Fruit fly (Drosophila melanogaster) whole organism, adult: ENCODE measurements around the gene CG1910.

Experiments
- CG11617 ChIP-seq: fragments of 200-800 bp; sonication (Bioruptor generic); optimal IDR thresholded peaks from 2 replicates; lab custom pipeline; 2017; ENCODE audit warnings: mild to moderate bottlenecking, missing biosample characterization, missing genetic modification reagents, missing genetic modification characterization
- CG12768 ChIP-seq: fragments of 200-800 bp; sonication (Bioruptor generic); optimal IDR thresholded peaks from 2 replicates; lab custom pipeline; 2017; ENCODE audit warnings: missing biosample characterization, missing genetic modification characterization, mild to moderate bottlenecking, moderate library complexity, missing genetic modification reagents
- CG14711 ChIP-seq: fragments of 200-800 bp; sonication (Bioruptor generic); optimal IDR thresholded peaks from 2 replicates; lab custom pipeline; 2018; ENCODE audit warnings: missing biosample characterization, mild to moderate bottlenecking, missing genetic modification characterization, moderate library complexity
- CG1620 ChIP-seq: fragments of 200-800 bp; sonication (Bioruptor generic); optimal IDR thresholded peaks from 2 replicates; lab custom pipeline; 2016; ENCODE audit warnings: missing biosample characterization, missing genetic modification characterization
- CG33017 ChIP-seq: fragments of 200-800 bp; sonication (Bioruptor generic); optimal IDR thresholded peaks from 2 replicates; lab custom pipeline; 2018; ENCODE audit warnings: missing biosample characterization, mild to moderate bottlenecking, missing genetic modification characterization, moderate library complexity
- CG5204 ChIP-seq: fragments of 200-800 bp; sonication (Bioruptor generic); optimal IDR thresholded peaks from 2 replicates; lab custom pipeline; 2016; ENCODE audit warnings: missing biosample characterization, missing genetic modification characterization
- CG7045 ChIP-seq: fragments of 200-800 bp; sonication (Bioruptor generic); optimal IDR thresholded peaks from 2 replicates; lab custom pipeline; 2017; ENCODE audit warnings: missing biosample characterization, mild to moderate bottlenecking, missing genetic modification characterization
- CG7101 ChIP-seq: fragments of 200-800 bp; sonication (Bioruptor generic); optimal IDR thresholded peaks from 2 replicates; lab custom pipeline; 2018; ENCODE audit warnings: missing biosample characterization, mild to moderate bottlenecking, missing genetic modification characterization, moderate library complexity
- Clk ChIP-seq: fragments of 200-800 bp; sonication (Bioruptor generic); optimal IDR thresholded peaks from 2 replicates; lab custom pipeline; 2017; ENCODE audit warnings: missing biosample characterization, missing genetic modification characterization
- Crg-1 ChIP-seq: fragments of 200-800 bp; sonication (Bioruptor generic); optimal IDR thresholded peaks from 2 replicates; lab custom pipeline; 2016; ENCODE audit warnings: missing biosample characterization, missing genetic modification characterization
- Hr96 ChIP-seq: fragments of 200-800 bp; sonication (Bioruptor generic); optimal IDR thresholded peaks from 2 replicates; lab custom pipeline; 2016; ENCODE audit warnings: missing biosample characterization, missing genetic modification characterization
- Mnt ChIP-seq: fragments of 200-800 bp; sonication (Bioruptor generic); optimal IDR thresholded peaks from 2 replicates; lab custom pipeline; 2016; ENCODE audit warnings: missing biosample characterization, mild to moderate bottlenecking, missing genetic modification characterization
- bab1 ChIP-seq: fragments of 200-800 bp; sonication (Bioruptor generic); optimal IDR thresholded peaks from 3 replicates; lab custom pipeline; 2019; ENCODE audit warnings: missing biosample characterization, mild to moderate bottlenecking, missing genetic modification characterization, moderate library complexity
- cic ChIP-seq: fragments of 200-800 bp; sonication (Bioruptor generic); optimal IDR thresholded peaks from 2 replicates; lab custom pipeline; 2017; ENCODE audit warnings: missing biosample characterization, mild to moderate bottlenecking, missing genetic modification characterization, moderate library complexity
- cnc ChIP-seq, 2 experiments: fragments of >200 bp; optimal IDR thresholded peaks; 2 replicates each; lab custom pipeline; 2017
- kay ChIP-seq: fragments of 200-800 bp; sonication (Bioruptor generic); peaks from one replicate; lab custom pipeline; 2016; ENCODE audit warnings: missing biosample characterization, missing genetic modification characterization, borderline replicate concordance
- ovo ChIP-seq: fragments of 200-800 bp; sonication (Bioruptor generic); optimal IDR thresholded peaks from 2 replicates; lab custom pipeline; 2016; ENCODE audit warnings: missing biosample characterization, missing genetic modification characterization
- pad ChIP-seq: fragments of 200-800 bp; sonication (Bioruptor generic); optimal IDR thresholded peaks from 3 replicates; lab custom pipeline; 2017; ENCODE audit warnings: missing biosample characterization, missing genetic modification characterization, mild to moderate bottlenecking, moderate library complexity, missing genetic modification reagents
- tj ChIP-seq: fragments of 200-800 bp; sonication (Bioruptor generic); optimal IDR thresholded peaks from 3 replicates; lab custom pipeline; 2017; ENCODE audit warnings: missing biosample characterization, mild to moderate bottlenecking, missing genetic modification characterization, moderate library complexity
- toe ChIP-seq: fragments of 200-800 bp; sonication (Bioruptor generic); optimal IDR thresholded peaks from 2 replicates; lab custom pipeline; 2016; ENCODE audit warnings: missing biosample characterization, missing genetic modification characterization

CG1910 gene

DNA sequence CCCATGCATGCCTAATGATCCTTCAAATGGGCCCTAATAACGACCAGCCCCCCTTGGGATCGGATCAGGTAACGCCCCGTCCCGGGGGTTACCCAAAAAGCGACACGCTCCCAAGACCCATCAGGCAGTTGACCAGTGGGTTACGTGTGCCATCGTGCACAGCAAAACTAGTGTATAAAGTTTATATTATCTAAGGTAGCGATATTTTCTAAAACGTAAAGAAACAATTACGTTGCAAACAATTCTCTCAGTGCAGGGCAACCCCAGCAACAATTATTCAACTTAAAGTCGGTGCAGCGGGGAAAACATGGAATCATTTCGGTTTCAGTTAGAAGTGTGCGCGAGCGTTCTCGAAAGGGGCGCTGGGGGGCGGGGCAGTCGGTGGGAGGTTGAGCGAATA lies 34.9 kb upstream of the CG1910 start:
- no peak for TF ChIP-seq CG1620
- no peak for TF ChIP-seq ovo (GFP tag; lab: Kevin White, UChicago)
- TF ChIP-seq CG11617 (GFP tag; lab: Kevin White, UChicago) = no peak
- TF ChIP-seq CG12768 = peak; percentile 2
- peak; percentile 41 for TF ChIP-seq CG5204
- TF ChIP-seq CG7101 (tag; lab: Kevin White, UChicago) = no peak
- TF ChIP-seq toe = no peak
- no peak for TF ChIP-seq cnc (optimal IDR thresholded peaks at IDR 0.05; lab: Kevin White, UChicago)

DNA sequence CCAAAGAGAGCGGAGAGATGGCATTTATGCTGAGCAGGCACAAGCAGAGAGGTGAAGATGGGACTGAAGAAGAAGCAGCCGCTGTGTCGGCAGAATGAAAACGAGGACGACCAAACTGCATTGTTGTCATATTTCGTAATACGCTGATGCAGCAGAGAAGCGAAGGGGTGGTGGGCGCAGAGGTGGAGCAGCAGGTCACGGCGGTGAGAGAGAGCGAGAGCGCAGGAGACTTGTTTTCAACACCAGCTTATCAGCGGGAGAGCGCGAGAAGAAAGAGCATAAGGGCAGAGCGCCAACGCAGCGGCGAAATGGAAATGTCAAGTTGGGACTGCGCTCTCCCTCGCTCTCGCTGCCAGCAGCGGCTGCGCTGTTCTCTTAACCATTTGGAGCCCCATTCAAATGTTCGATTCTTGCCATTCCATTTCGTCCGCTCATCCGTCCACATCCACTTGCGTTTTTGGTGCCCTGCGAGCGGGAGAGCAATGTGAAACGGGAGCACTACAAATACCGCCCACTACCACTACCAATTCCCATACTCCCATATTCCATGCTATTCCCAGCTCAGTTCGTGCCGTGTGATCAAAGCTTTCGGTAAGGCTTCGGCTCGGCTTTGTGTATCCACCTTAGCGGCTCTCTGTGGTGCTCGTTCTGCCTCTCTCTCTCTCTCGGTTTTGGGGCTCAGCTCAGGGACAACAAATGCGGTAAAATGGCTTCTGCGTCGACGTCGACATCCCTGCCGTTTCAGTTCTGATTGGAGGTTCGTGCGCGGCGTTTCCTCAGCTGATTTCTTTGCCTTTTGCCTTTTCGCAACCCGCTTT lies 33.9 kb upstream of the CG1910 start, which contains the start of gene ttk:
TSS of gene ttk (plus strand) at position 562 of the 818 bp plus-strand sequence.
- TF ChIP-seq Crg-1 (GFP tag; lab: Kevin White, UChicago) (no peak), Hr96 (GFP tag; lab: Kevin White, UChicago) (peak; percentile 22), toe (no peak), Clk (GFP tag; lab: Kevin White, UChicago) (no peak), pad (GFP tag; lab: Kevin White, UChicago) (peak; percentile 46), tj (peak; percentile 100), CG11617 (GFP tag; lab: Kevin White, UChicago) (peak; percentile 46), CG12768 (peak; percentile 53), bab1 (peak; percentile 8)

- TF ChIP-seq tj (no peak), CG14711 (peak; percentile 63), CG5204 (no peak), cic (peak; percentile 8), pad (GFP tag; lab: Kevin White, UChicago) (peak; percentile 86), ovo (GFP tag; lab: Kevin White, UChicago) (peak; percentile 71), CG7045 (GFP tag; lab: Kevin White, UChicago) (no peak), CG12768 (no peak), Mnt (no peak), Hr96 (GFP tag; lab: Kevin White, UChicago) (no peak), CG11617 (GFP tag; lab: Kevin White, UChicago) (no peak), cnc (optimal IDR thresholded peaks at IDR 0.05; lab: Kevin White, UChicago) (no peak), CG7101 (tag; lab: Kevin White, UChicago) (no peak), CG33017 (tag; lab: Kevin White, UChicago) (no peak), Clk (GFP tag; lab: Kevin White, UChicago) (no peak), CG1620 (no peak), Crg-1 (GFP tag; lab: Kevin White, UChicago) (no peak), kay (GFP tag; lab: Kevin White, UChicago) (peak; percentile 94), toe (no peak), bab1 (no peak)
These were observed 32.3 kb upstream of the CG1910 start for dm6 chr3R:31714876-31715712.

DNA sequence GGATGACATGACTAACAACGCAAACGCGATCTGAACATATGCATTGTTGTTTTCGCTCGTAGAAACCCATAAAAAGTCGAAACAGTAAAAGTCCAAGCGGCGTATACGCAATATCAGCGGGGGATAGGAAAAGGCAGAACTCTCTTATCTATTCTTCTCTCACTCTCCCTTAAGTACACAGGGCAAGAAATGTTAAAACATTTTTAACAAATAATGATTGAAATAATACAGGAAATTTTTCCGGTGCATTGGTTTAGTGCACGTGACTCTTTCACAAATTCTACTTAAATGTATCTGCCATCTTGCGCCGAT lies 31.8 kb upstream of the CG1910 start:
- TF ChIP-seq cic (no peak), kay (GFP tag; lab: Kevin White, UChicago) (peak; percentile 72), CG11617 (GFP tag; lab: Kevin White, UChicago) (peak; percentile 3)

DNA sequence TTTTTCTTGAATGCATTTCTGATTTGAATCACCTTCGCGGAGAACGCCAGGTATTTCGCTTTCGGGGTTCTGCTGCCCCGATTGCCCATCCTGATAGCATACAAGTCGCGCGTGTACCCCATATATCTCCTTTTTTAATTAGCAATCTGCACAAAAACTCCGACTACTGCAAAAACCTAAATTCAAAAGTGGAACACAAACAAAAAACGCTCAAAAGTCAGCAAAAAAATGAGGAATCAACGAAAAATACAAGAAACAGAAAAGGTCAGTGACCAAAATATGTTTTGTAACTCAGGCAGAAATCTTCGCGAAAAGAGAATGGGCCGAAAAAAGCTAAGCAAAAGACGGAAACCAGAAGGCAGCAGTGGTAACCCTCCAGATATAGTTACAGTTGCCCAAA lies 31.2 kb upstream of the CG1910 start:
- no peak for TF ChIP-seq CG12768
- TF ChIP-seq tj = peak; percentile 95

- TF ChIP-seq toe = peak; percentile 26
- no peak for TF ChIP-seq CG12768
- peak; percentile 15 for TF ChIP-seq CG7045 (GFP tag; lab: Kevin White, UChicago)
- peak; percentile 60 for TF ChIP-seq CG5204
- TF ChIP-seq Clk (GFP tag; lab: Kevin White, UChicago) = no peak
- peak; percentile 5 for TF ChIP-seq CG33017 (tag; lab: Kevin White, UChicago)
These were observed 29.9 kb upstream of the CG1910 start for dm6 chr3R:31717299-31718167.

DNA sequence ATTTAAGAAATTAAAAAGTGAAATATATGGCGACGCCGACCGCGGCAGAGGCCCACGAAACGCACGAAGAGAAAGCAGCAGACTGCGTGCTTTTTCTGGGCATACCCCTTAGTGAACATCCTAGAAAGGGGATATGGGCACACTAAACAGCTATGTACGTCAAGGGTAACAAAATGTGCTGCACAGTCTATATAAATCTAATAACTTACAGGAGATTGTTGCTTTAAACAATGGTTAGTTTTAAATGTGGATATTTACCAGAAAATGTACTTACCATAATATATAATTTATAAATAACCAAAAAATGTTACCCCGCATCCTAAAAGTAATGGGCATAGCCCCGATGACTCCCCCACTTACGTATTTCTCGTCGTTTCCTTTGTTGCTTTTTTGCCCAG lies 29.3 kb upstream of the CG1910 start:
- no peak for TF ChIP-seq Mnt
- TF ChIP-seq kay (GFP tag; lab: Kevin White, UChicago) = no peak
- no peak for TF ChIP-seq Crg-1 (GFP tag; lab: Kevin White, UChicago)
- no peak for TF ChIP-seq cnc (optimal IDR thresholded peaks at IDR 0.05; lab: Kevin White, UChicago)
- TF ChIP-seq CG5204 = no peak
- no peak for TF ChIP-seq pad (GFP tag; lab: Kevin White, UChicago)
- TF ChIP-seq CG11617 (GFP tag; lab: Kevin White, UChicago) = no peak
- TF ChIP-seq CG33017 (tag; lab: Kevin White, UChicago) = no peak
- TF ChIP-seq tj = no peak
- no peak for TF ChIP-seq CG1620
- no peak for TF ChIP-seq CG14711
- TF ChIP-seq Hr96 (GFP tag; lab: Kevin White, UChicago) = no peak
- TF ChIP-seq toe = no peak
- no peak for TF ChIP-seq CG7101 (tag; lab: Kevin White, UChicago)
- TF ChIP-seq cic = no peak
- TF ChIP-seq CG7045 (GFP tag; lab: Kevin White, UChicago) = no peak
- TF ChIP-seq Clk (GFP tag; lab: Kevin White, UChicago) = no peak
- no peak for TF ChIP-seq bab1
- no peak for TF ChIP-seq ovo (GFP tag; lab: Kevin White, UChicago)
- no peak for TF ChIP-seq CG12768
